Worm (Caenorhabditis elegans): ENCODE results near the gene jmjd-5.

The jmjd-5 gene

ce11 chrV:11087119-11087518, 40.2 kb upstream of the jmjd-5 start:
- TF ChIP-seq lin-13 (GFP tag; optimal IDR thresholded peaks at IDR 0.05), result no peak
- TF ChIP-seq spr-3 (GFP tag; optimal IDR thresholded peaks at IDR 0.05), result no peak
- peak; percentile 74 for TF ChIP-seq tra-1 (GFP tag; IDR thresholded peaks at IDR 0.05)
- TF ChIP-seq aha-1 (tag), result peak; percentile 55
- TF ChIP-seq hlh-11 (tag; optimal IDR thresholded peaks at IDR 0.05), result peak; percentile 36
- no peak for TF ChIP-seq egl-27 (tag; optimal IDR thresholded peaks at IDR 0.05)
- TF ChIP-seq nhr-48 (tag; optimal IDR thresholded peaks at IDR 0.05), result peak; percentile 0
- TF ChIP-seq mxl-3 (GFP tag; optimal IDR thresholded peaks at IDR 0.05), result no peak
- TF ChIP-seq pqm-1 (tag; optimal IDR thresholded peaks at IDR 0.05), result peak; percentile 54
- no peak for TF ChIP-seq daf-19 (GFP tag; conservative IDR thresholded peaks at IDR 0.05)
- TF ChIP-seq hlh-30 (tag; optimal IDR thresholded peaks at IDR 0.05; ENCODE audit: insufficient read depth), result peak; percentile 4
- no peak for TF ChIP-seq Y75B8A.6 (GFP tag; IDR thresholded peaks at IDR 0.05)
- peak; percentile 25 for TF ChIP-seq T20F7.1 (GFP tag; optimal IDR thresholded peaks at IDR 0.05)
- no peak for TF ChIP-seq lin-29 (GFP tag; IDR thresholded peaks at IDR 0.05)
- peak in 1 of 2 experiments; percentile 15 for TF ChIP-seq mdl-1 (tag; optimal IDR thresholded peaks at IDR 0.05)
- no peak for TF ChIP-seq T26A8.4 (GFP tag; IDR thresholded peaks at IDR 0.05)
- no peak for TF ChIP-seq set-16 (GFP tag; IDR thresholded peaks at IDR 0.05)
- peak; percentile 33; the same call in 1 of the 2 replicates for TF ChIP-seq php-3 (GFP tag; IDR thresholded peaks at IDR 0.05)
- TF ChIP-seq cey-2 (tag; optimal IDR thresholded peaks at IDR 0.05; ENCODE audit: borderline replicate concordance, insufficient read depth), result peak; percentile 73
- no peak for TF ChIP-seq saeg-2 (GFP tag; IDR thresholded peaks at IDR 0.05)
- TF ChIP-seq dmd-6 (GFP tag; IDR thresholded peaks at IDR 0.05), result peak; percentile 58
- peak; percentile 61 for TF ChIP-seq nhr-28 (tag; optimal IDR thresholded peaks at IDR 0.05)
- peak; percentile 64; the same call in 1 of the 2 replicates for TF ChIP-seq ceh-20 (GFP tag; IDR thresholded peaks at IDR 0.05)

ce11 chrV:11087519-11087998, 39.7 kb upstream of the jmjd-5 start, which contains the start of gene Y42A5A.1:
TSS of gene Y42A5A.1 (plus strand) at chrV:11087948.
- TF ChIP-seq nhr-11 (tag; optimal IDR thresholded peaks at IDR 0.05) (no peak), ceh-62 (tag; optimal IDR thresholded peaks at IDR 0.05) (no peak)

ce11 chrV:11093163-11094091, 33.9 kb upstream of the jmjd-5 start, which contains the start of gene lact-8:
TSS of gene lact-8 (minus strand) at chrV:11093607.
- TF ChIP-seq aha-1 (tag) (peak; percentile 71), unc-62 (GFP tag; optimal IDR thresholded peaks at IDR 0.05 in 1 of 2) (no peak), unc-62 (tag; optimal IDR thresholded peaks at IDR 0.05) (no peak), Y105C5A.15 (GFP tag; IDR thresholded peaks at IDR 0.05) (no peak)

ce11 chrV:11094698-11095097, 32.6 kb upstream of the jmjd-5 start:
- TF ChIP-seq T26A8.4 (GFP tag; IDR thresholded peaks at IDR 0.05), result 0 out of 2 replicates have a peak, but pooled peaks have one; percentile 26
- no peak for TF ChIP-seq Y48G9A.11 (GFP tag; IDR thresholded peaks at IDR 0.05)
- no peak for TF ChIP-seq cey-2 (tag; optimal IDR thresholded peaks at IDR 0.05; ENCODE audit: borderline replicate concordance, insufficient read depth)
- TF ChIP-seq lin-29 (GFP tag; IDR thresholded peaks at IDR 0.05), result no peak
- TF ChIP-seq nhr-6 (tag; optimal IDR thresholded peaks at IDR 0.05), result peak; percentile 26
- TF ChIP-seq lin-39 (tag; optimal IDR thresholded peaks at IDR 0.05), result no peak
- no peak for TF ChIP-seq lim-7 (GFP tag; IDR thresholded peaks at IDR 0.05)
- TF ChIP-seq hif-1 (tag; optimal IDR thresholded peaks at IDR 0.05), result no peak
- peak; percentile 18 for TF ChIP-seq dve-1 (tag; optimal IDR thresholded peaks at IDR 0.05; ENCODE audit: insufficient read depth)
- TF ChIP-seq dmd-9 (GFP tag; IDR thresholded peaks at IDR 0.05), result no peak
- no peak for TF ChIP-seq ctbp-1 (GFP tag; IDR thresholded peaks at IDR 0.05)
- no peak for TF ChIP-seq daf-16 (GFP tag; optimal IDR thresholded peaks at IDR 0.05)
- no peak for TF ChIP-seq daf-16 (tag; optimal IDR thresholded peaks at IDR 0.05)
- TF ChIP-seq egl-43 (GFP tag; IDR thresholded peaks at IDR 0.05), result no peak
- no peak for TF ChIP-seq zfp-3 (GFP tag; conservative IDR thresholded peaks at IDR 0.05)
- no peak for TF ChIP-seq ceh-32 (tag; optimal IDR thresholded peaks at IDR 0.05; ENCODE audit: poor library complexity)
- no peak for TF ChIP-seq R02D3.7 (tag; optimal IDR thresholded peaks at IDR 0.05)
- TF ChIP-seq Y5F2A.4 (GFP tag; optimal IDR thresholded peaks at IDR 0.05), result no peak
- TF ChIP-seq F49E8.2 (tag; optimal IDR thresholded peaks at IDR 0.05; ENCODE audit: borderline replicate concordance), result no peak
- peak; percentile 70 for TF ChIP-seq nhr-48 (tag; optimal IDR thresholded peaks at IDR 0.05)
- TF ChIP-seq mdl-1 (tag; optimal IDR thresholded peaks at IDR 0.05), result peak in 1 of 2 experiments; percentile 26
